Fruit fly (Drosophila melanogaster) Kc167 (cell line): Measurements from ENCODE around the gene CG9676.

ENCODE experiments used
- Myc ChIP-seq: fragments of >200 bp; optimal IDR thresholded peaks from 2 replicates; lab custom pipeline; 2017; ENCODE audit warnings: missing external identifiers
- Sin3A ChIP-seq: fragments of >200 bp; optimal IDR thresholded peaks from 2 replicates; lab custom pipeline; 2018; ENCODE audit warnings: missing external identifiers
- h ChIP-seq: fragments of >200 bp; optimal IDR thresholded peaks from 3 replicates; lab custom pipeline; 2018; ENCODE audit warnings: missing external identifiers
- insv ChIP-seq: fragments of >200 bp; optimal IDR thresholded peaks from 3 replicates; lab custom pipeline; 2018; ENCODE audit warnings: missing external identifiers
- psq ChIP-seq: fragments of >200 bp; optimal IDR thresholded peaks from 2 replicates; lab custom pipeline; 2017; ENCODE audit warnings: missing external identifiers
- ttk ChIP-seq: sonication (Bioruptor generic); optimal IDR thresholded peaks from 2 replicates; lab custom pipeline; 2017; ENCODE audit warnings: missing external identifiers

The CG9676 gene

dm6 chrX:16660632-16661031 lies 39.3 kb downstream of the CG9676 start:
- TF ChIP-seq Myc, result no peak
- no peak for TF ChIP-seq h
- TF ChIP-seq insv (lab: Kevin White, UChicago), result no peak
- TF ChIP-seq psq (lab: Kevin White, UChicago), result no peak
- TF ChIP-seq ttk (lab: Kevin White, UChicago), result no peak
- no peak for TF ChIP-seq Sin3A (lab: Kevin White, UChicago)

dm6 chrX:16655724-16656235 lies 44.2 kb downstream of the CG9676 start:
- TF ChIP-seq psq (lab: Kevin White, UChicago) (no peak), Sin3A (lab: Kevin White, UChicago) (no peak), Myc (no peak)

dm6 chrX:16654931-16655409 lies 45.0 kb downstream of the CG9676 start, which contains the start of the genes Nemp and r:
Gene Nemp (minus strand): TSS chrX:16655015.
Gene r (plus strand): TSS chrX:16655359.
- TF ChIP-seq Sin3A (lab: Kevin White, UChicago) (no peak), Myc (no peak), ttk (lab: Kevin White, UChicago) (no peak), psq (lab: Kevin White, UChicago) (no peak), insv (lab: Kevin White, UChicago) (no peak), h (no peak)

- no peak for TF ChIP-seq Sin3A (lab: Kevin White, UChicago)
Measured at dm6 chrX:16651625-16652024, 48.3 kb downstream of the CG9676 start.

dm6 chrX:16651098-16651497 lies 48.9 kb downstream of the CG9676 start, which contains the start of the genes CG32573 and CG42512:
Gene CG32573 (plus strand): TSS chrX:16651376.
Gene CG42512 (plus strand): TSS chrX:16651376.
- TF ChIP-seq insv (lab: Kevin White, UChicago) (no peak), Myc (no peak)

dm6 chrX:16650078-16651063 lies 49.6 kb downstream of the CG9676 start:
- TF ChIP-seq psq (lab: Kevin White, UChicago) (no peak), Sin3A (lab: Kevin White, UChicago) (no peak), h (no peak), ttk (lab: Kevin White, UChicago) (no peak), insv (lab: Kevin White, UChicago) (no peak), Myc (no peak)
